Fruit fly (Drosophila melanogaster): ENCODE data around the gene Cyt-c1L.
A peak's percentile ranks its signal among the peaks of the same experiment; 100 is the strongest.

Cyt-c1L gene

DNA sequence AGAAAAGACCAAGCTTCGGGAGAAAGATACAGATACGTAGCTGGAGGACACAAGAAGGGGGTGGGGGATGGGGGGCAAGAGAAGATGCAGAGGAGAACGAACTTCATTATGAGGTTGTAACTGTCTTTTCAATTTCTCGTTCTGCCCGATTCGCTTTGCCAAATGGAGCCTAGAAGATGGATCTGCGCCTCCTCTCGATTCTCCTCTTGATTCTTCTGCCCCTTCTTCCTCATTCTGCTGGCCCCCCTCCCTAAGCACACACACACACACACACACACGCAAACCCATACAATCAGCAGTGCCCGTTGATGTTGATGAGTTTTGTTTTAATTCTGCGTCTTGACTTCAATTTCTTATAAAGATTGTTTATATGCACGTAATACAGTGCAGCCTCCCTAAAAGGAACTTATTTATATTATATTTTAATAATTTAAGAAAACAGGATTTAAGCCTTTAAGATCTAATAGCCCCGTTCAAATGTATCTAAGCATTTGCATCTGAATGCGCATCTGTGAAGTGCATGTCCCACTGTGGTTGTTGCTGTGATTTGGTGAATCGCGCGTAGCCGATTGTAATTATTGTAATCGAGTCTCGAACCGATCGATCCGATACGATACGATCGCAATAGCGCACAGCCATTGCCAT is 3.2 kb upstream of the Cyt-c1L start (continued):
- peak in 1 of 2 experiments; percentile 85 for TF ChIP-seq foxo (GFP tag; optimal IDR thresholded peaks at IDR 0.05)
- no peak for TF ChIP-seq GATAd (GFP tag; optimal IDR thresholded peaks at IDR 0.05)

DNA sequence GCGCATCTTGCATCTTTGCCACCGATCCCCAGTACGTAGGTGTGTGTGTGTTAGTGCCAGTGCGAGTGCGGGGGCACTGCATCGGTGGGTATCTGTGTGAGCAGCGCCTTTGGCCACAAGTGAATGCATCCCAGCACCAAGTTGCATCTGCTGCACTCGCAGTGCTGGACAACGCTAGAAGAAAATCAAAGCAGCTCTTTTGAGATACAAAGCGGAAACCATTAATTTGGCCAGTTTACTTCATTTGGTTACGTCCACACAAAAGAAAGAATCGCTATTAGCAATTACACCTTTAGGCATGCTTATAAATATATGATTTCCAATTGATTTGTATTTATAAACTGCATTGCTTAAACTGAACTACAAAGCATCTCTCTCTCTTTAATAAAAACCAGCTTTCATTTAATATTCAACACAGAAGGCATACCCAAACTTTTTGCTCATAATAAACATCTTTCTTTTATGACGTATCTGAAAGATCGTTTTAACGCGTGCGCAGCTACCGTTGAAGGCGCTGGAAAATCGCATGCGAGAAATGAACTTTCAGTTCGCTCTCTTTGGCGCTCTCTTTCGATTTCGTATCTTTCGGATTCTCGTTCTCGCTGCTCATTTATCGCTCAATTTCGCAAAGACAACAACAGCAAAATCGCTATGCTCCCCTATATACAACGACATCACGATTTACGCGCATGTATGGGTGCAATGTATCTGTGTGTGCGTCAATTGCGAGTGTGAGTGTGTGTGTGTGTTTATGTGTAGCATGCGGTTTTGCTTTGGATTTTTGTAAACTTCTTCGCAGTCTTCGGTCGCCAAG is 2.5 kb upstream of the Cyt-c1L start:
- TF ChIP-seq Dif (GFP tag; optimal IDR thresholded peaks at IDR 0.05; ENCODE audit: partially characterized antibody) (peak; percentile 20), Vsx2 (GFP tag; optimal IDR thresholded peaks at IDR 0.05; ENCODE audit: partially characterized antibody) (peak; percentile 41), Dfd (GFP tag; optimal IDR thresholded peaks at IDR 0.05) (no peak), sage (GFP tag; optimal IDR thresholded peaks at IDR 0.05) (peak; percentile 10), brk (GFP tag; optimal IDR thresholded peaks at IDR 0.05) (peak; percentile 31), Rel (GFP tag; optimal IDR thresholded peaks at IDR 0.05) (peak; percentile 2), Rel (tag; optimal IDR thresholded peaks at IDR 0.05) (no peak), Hr78 (GFP tag; optimal IDR thresholded peaks at IDR 0.05) (no peak)

DNA sequence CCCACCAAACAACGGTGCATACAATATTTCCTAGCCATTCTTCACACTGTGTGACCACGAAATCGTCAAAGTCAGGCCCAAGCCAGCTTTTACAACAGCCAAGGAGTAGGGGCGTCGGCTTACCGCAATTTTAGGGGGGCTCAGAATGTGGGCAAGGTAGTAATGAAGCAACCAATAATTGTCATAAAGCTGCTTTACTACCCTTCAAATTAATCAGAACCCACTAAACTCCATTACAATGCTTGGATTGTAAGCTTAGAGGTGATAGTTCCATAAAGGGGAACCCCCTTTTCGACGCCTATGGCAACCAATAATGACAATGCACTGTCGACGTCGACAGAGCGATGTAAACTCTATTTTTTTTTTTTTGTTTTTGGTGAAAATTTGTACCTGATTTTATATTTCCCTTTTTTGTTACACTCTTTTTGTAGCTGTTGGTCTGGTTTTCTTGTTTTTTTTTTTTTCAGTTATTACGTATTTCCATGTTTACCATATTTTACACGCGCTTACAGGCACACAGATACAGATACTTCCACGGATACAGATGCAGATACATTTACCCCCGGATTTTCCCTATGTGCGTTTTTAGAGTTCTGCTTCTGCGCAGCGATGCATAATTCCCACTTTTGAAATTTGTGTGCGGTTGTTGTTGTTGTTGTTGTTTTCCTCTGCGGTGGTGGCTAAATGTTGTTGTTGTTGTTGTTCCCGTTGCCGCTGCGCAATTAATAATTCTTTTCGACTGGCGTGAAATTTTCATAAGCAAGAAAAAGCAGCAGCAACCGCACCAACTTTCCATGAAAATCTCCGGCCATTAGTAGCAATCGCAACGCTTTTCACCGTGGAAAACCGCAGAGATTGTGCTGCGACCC is 913 bp upstream of the Cyt-c1L start:
- TF ChIP-seq sv (GFP tag; optimal IDR thresholded peaks at IDR 0.05) (peak; percentile 50), fru (GFP tag; optimal IDR thresholded peaks at IDR 0.05) (no peak)

DNA sequence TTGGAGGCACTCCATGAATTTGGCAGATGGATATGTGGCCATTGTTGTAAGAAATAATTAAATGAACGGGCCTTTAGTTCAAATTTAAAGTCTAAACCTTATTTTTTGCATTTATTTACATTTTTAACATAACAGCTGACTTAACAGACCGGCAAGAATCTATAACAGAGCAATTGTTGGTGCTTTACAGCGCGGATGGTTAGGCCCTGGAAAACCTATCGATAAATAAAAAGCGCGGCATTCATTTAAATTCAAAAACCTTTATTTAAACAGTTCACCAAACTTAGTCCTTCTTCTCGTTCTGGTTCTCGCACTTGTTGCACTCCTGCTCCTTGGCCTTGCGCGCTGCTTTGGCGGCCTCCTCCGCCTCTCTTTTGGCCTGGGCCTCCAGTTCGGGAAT is 1.5 kb downstream of the Cyt-c1L start, which contains the start of gene Mesh1:
Mesh1 (minus strand) TSS at position 108 of the 400 bp plus-strand sequence.
- no peak for TF ChIP-seq Dfd (GFP tag; optimal IDR thresholded peaks at IDR 0.05)
- no peak for TF ChIP-seq jim (GFP tag; optimal IDR thresholded peaks at IDR 0.05)
- no peak for TF ChIP-seq usp (GFP tag; optimal IDR thresholded peaks at IDR 0.05)
- no peak for TF ChIP-seq rgr (GFP tag; optimal IDR thresholded peaks at IDR 0.05)
- no peak for TF ChIP-seq Dif (GFP tag; optimal IDR thresholded peaks at IDR 0.05; ENCODE audit: partially characterized antibody)
- TF ChIP-seq Hnf4 (GFP tag; optimal IDR thresholded peaks at IDR 0.05), result no peak
- TF ChIP-seq fru (GFP tag; optimal IDR thresholded peaks at IDR 0.05), result no peak
- no peak for TF ChIP-seq h (GFP tag; optimal IDR thresholded peaks at IDR 0.05)
- no peak for TF ChIP-seq Myc (optimal IDR thresholded peaks at IDR 0.05)
- TF ChIP-seq CG9705 (GFP tag; optimal IDR thresholded peaks at IDR 0.05), result no peak
- TF ChIP-seq psq (GFP tag; optimal IDR thresholded peaks at IDR 0.05), result no peak
- TF ChIP-seq Vsx2 (GFP tag; optimal IDR thresholded peaks at IDR 0.05; ENCODE audit: partially characterized antibody), result no peak
- no peak for TF ChIP-seq HLH106 (tag; optimal IDR thresholded peaks at IDR 0.05)
- TF ChIP-seq foxo (GFP tag; optimal IDR thresholded peaks at IDR 0.05), result no peak
- no peak for TF ChIP-seq OdsH (GFP tag; optimal IDR thresholded peaks at IDR 0.05)

DNA sequence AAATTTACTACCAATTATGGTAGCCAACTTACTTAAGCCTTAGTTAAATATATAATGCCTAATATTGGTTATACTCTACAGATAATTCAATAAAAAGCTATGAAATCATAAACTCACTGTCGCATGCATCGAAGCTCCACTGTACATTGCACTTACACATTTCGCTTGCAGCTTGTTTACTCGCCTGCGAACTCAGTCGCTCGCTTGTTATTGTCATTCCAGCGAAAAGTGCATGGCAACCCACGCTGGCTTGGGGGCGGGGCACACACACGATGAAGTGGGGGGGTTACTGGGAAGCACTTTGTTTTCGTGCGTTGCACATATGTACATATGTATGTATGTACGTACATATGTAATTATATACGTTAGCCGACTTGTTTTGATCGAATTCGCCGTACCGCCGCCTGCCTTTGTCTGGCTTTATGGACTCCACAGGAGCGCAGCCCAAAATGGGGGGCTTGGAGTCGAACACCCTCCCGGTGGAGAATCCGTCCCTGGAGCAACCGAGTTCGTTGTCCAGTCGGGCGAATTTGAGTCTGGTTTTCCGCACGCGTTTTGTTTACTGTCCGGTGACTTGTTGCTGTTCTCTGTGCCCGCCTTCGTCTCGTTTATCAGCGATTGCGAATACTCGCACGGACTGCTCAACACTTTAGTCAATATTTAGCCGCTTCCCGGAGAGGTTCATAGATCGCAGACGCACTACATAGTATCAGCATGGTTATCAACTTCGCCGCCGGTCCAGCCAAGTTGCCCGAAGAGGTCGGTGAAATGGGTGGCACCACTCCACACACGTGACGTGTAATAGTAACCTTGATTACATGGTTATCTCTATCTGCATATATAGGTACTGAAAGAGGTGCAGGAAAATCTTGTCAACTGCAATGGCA is 3.9 kb downstream of the Cyt-c1L start, which contains the start of gene CG11899:
CG11899 (plus strand) TSS at position 648 of the 887 bp plus-strand sequence.
- peak; percentile 85 for TF ChIP-seq Rel (GFP tag; optimal IDR thresholded peaks at IDR 0.05)
- TF ChIP-seq Rel (tag; optimal IDR thresholded peaks at IDR 0.05), result peak; percentile 86
- TF ChIP-seq sage (GFP tag; optimal IDR thresholded peaks at IDR 0.05), result peak; percentile 90
- peak; percentile 82 for TF ChIP-seq HLH106 (tag; optimal IDR thresholded peaks at IDR 0.05)
- TF ChIP-seq foxo (GFP tag; optimal IDR thresholded peaks at IDR 0.05), result peak; percentile 31 to 97
- no peak for TF ChIP-seq pan (optimal IDR thresholded peaks at IDR 0.05)
- peak; percentile 86 for TF ChIP-seq Dif (GFP tag; optimal IDR thresholded peaks at IDR 0.05; ENCODE audit: partially characterized antibody)
- TF ChIP-seq Hnf4 (GFP tag; optimal IDR thresholded peaks at IDR 0.05), result peak; percentile 92
- no peak for TF ChIP-seq Dfd (GFP tag; optimal IDR thresholded peaks at IDR 0.05)
- no peak for TF ChIP-seq N (GFP tag; optimal IDR thresholded peaks at IDR 0.05)
- TF ChIP-seq usp (GFP tag; optimal IDR thresholded peaks at IDR 0.05), result no peak
- TF ChIP-seq Jra (GFP tag; optimal IDR thresholded peaks at IDR 0.05), result peak; percentile 89
- peak; percentile 61 for TF ChIP-seq dmrt93B (GFP tag; optimal IDR thresholded peaks at IDR 0.05)
- peak; percentile 78 for TF ChIP-seq CG9705 (GFP tag; optimal IDR thresholded peaks at IDR 0.05)
- TF ChIP-seq br (GFP tag; optimal IDR thresholded peaks at IDR 0.05), result peak; percentile 94
- peak; percentile 82 for TF ChIP-seq rgr (GFP tag; optimal IDR thresholded peaks at IDR 0.05)
- no peak for TF ChIP-seq lola (GFP tag; optimal IDR thresholded peaks at IDR 0.05)
- TF ChIP-seq Sp1 (GFP tag; optimal IDR thresholded peaks at IDR 0.05), result peak; percentile 69
- peak; percentile 97 for TF ChIP-seq woc (GFP tag; optimal IDR thresholded peaks at IDR 0.05)
- peak; percentile 91 for TF ChIP-seq fru (GFP tag; optimal IDR thresholded peaks at IDR 0.05)
- TF ChIP-seq Hr78 (GFP tag; optimal IDR thresholded peaks at IDR 0.05), result no peak
- TF ChIP-seq psq (GFP tag; optimal IDR thresholded peaks at IDR 0.05), result peak; percentile 96
- TF ChIP-seq Myc (optimal IDR thresholded peaks at IDR 0.05), result no peak
- TF ChIP-seq Hr83 (GFP tag; optimal IDR thresholded peaks at IDR 0.05; ENCODE audit: poor library complexity, severe bottlenecking), result peak; percentile 94
- TF ChIP-seq tai (GFP tag; optimal IDR thresholded peaks at IDR 0.05), result peak; percentile 93
- peak; percentile 43 for TF ChIP-seq GATAd (GFP tag; optimal IDR thresholded peaks at IDR 0.05)
- TF ChIP-seq Vsx2 (GFP tag; optimal IDR thresholded peaks at IDR 0.05; ENCODE audit: partially characterized antibody), result peak; percentile 94
- no peak for TF ChIP-seq brk (GFP tag; optimal IDR thresholded peaks at IDR 0.05)
